Worm (Caenorhabditis elegans): ENCODE data around the gene rgs-2.

Gene rgs-2

ce11 chrX:12755021-12755420 lies 42.6 kb downstream of the rgs-2 start:
- no peak for TF ChIP-seq unc-62 (GFP tag; optimal IDR thresholded peaks at IDR 0.05)

DNA sequence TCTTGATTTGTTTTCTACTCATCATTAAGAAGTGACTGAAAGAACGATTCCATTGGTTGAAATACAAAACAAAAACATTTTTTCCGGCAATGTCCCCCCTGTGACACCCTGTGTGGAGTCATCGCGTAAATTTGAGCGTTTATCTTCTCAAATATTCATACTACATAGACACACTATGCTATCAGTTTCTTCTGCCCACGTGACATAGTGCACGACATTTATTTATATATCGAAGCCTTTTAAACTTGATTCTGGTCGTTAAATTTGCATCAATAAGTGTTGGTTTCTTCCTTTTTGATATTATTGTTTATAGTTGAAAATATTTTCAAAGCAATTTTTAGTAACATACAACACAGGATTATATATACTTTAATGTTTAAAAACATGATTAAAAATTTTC lies 46.6 kb downstream of the rgs-2 start:
- TF ChIP-seq unc-62 (GFP tag; optimal IDR thresholded peaks at IDR 0.05), result no peak

DNA sequence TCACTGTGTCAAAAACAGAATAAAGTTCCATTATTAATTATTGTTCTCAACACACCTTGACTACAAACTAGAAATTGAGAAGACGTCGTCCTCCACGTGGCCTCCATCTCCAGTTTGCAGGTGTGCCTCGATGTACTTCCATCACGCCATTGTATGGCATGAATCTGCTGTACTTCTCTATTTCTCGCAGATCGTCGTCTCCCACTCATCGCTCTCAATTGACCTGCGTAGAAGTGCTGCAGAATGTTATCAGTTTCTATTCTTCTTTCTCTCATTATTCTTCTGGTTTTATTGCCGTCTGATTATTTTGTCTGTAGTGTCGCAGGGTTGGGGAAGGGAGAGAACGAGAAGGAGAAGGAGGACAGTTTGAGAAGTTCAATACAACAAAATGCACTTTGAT lies 47.2 kb downstream of the rgs-2 start:
- no peak for TF ChIP-seq unc-62 (GFP tag; optimal IDR thresholded peaks at IDR 0.05)

DNA sequence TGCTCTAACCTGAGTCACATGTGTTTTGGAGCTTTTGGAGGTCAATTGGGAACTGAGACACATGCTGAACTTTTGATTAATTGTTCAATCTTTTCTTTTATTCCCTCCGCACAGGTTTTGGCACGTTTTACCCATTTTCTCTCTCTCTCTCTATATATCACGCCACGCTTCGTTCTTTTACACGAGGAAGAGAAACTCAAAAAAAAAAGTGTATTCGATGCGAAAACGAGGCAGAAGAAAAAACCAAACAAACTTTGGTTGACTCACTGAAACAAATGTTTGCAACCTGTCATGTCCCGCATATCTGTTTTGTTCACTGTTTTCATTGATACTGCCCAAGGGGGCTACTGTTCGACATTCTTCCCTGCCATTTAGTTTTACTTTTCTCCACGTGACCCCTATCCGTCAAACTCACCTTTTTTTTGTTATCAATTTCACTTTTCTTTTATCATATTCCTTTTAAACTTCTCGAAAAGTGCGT lies 48.9 kb downstream of the rgs-2 start:
- TF ChIP-seq unc-62 (GFP tag; optimal IDR thresholded peaks at IDR 0.05), result no peak

- no peak for TF ChIP-seq unc-62 (GFP tag; optimal IDR thresholded peaks at IDR 0.05)
Measured at ce11 chrX:12761778-12762177, 49.3 kb downstream of the rgs-2 start, which contains the start of gene cept-1. Gene cept-1 (plus strand): TSS chrX:12762078.

ce11 chrX:12764009-12764408 lies 51.6 kb downstream of the rgs-2 start:
- no peak for TF ChIP-seq unc-62 (GFP tag; optimal IDR thresholded peaks at IDR 0.05)

DNA sequence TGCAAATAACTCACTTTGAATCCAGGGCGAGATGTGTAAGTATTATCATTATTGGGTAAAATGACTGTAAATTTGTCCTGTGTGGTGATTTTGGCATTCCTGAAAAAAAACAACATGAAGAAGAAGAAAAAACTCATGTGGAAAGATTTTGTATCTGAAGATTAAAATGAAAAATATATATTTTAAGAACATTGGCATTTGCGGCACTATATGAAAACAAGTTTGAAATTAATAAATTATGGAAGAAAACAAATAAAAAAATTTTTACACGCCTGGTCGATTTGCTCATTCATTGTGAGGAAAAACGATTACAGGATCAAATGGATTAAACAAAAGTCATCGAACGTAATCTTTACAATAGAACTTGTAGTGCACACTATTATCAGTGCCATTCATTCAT lies 57.2 kb downstream of the rgs-2 start, which contains the start of gene ilc-17.1:
Gene ilc-17.1, minus strand, starts transcription at position 101 of the 400 bp plus-strand sequence.
- no peak for TF ChIP-seq unc-62 (GFP tag; optimal IDR thresholded peaks at IDR 0.05)

Data from whole organism, dauer.